In genomic region chr3R:6343396-6344239, dm6 we compare ENCODE assay signal across 4 fruit fly cellular contexts.
TF ChIP-seq lines count a peak whose summit lies in the region.

Gene CG17919 (plus strand): TSS chr3R:6344029.

- no peak for TF ChIP-seq CTCF in whole organism, embryonic (GFP tag; optimal IDR thresholded peaks at IDR 0.05; lab: Kevin White, UChicago)

TF ChIP-seq in whole organism, embryonic, 481 proteins besides CTCF, POLR2A, EP300 and RAD21 (continues in another document):
- peak; percentile 9 for TF ChIP-seq CG30403 (GFP tag; optimal IDR thresholded peaks at IDR 0.05; lab: Kevin White, UChicago)
- TF ChIP-seq Nf-YC (tag; optimal IDR thresholded peaks at IDR 0.05; lab: Kevin White, UChicago) = peak; percentile 15
- peak; percentile 36 for TF ChIP-seq Jarid2 (GFP tag; optimal IDR thresholded peaks at IDR 0.05; lab: Kevin White, UChicago)
- 0 out of 2 replicates have a peak, but pooled peaks have one; percentile 9 for TF ChIP-seq Drgx (GFP tag; IDR thresholded peaks at IDR 0.05; lab: Robert Waterston, UW)
- peak; percentile 26 for TF ChIP-seq CG12769 (tag; optimal IDR thresholded peaks at IDR 0.05; lab: Kevin White, UChicago)
- peak; percentile 1 for TF ChIP-seq phol (tag; optimal IDR thresholded peaks at IDR 0.05; lab: Kevin White, UChicago)
- TF ChIP-seq grn (GFP tag; optimal IDR thresholded peaks at IDR 0.05; lab: Kevin White, UChicago) = peak; percentile 91
- peak; percentile 6 for TF ChIP-seq Sox102F (GFP tag; optimal IDR thresholded peaks at IDR 0.05; lab: Kevin White, UChicago)
- TF ChIP-seq CG11504 (tag; optimal IDR thresholded peaks at IDR 0.05; lab: Kevin White, UChicago) = peak; percentile 38
- peak; percentile 7 for TF ChIP-seq CG13894 (tag; optimal IDR thresholded peaks at IDR 0.05; lab: Kevin White, UChicago)
- 0 out of 2 replicates have a peak, but pooled peaks have one; percentile 28 for TF ChIP-seq CG9932 (GFP tag; IDR thresholded peaks at IDR 0.05; lab: Robert Waterston, UW)
- peak; percentile 18 for TF ChIP-seq CG2712 (tag; optimal IDR thresholded peaks at IDR 0.05; lab: Kevin White, UChicago)
- peak; percentile 20 for TF ChIP-seq CG13424 (tag; optimal IDR thresholded peaks at IDR 0.05; lab: Kevin White, UChicago)
- peak; percentile 23 for TF ChIP-seq CG18262 (tag; optimal IDR thresholded peaks at IDR 0.05; lab: Kevin White, UChicago)
- peak; percentile 10 for TF ChIP-seq grau (tag; optimal IDR thresholded peaks at IDR 0.05; lab: Kevin White, UChicago)
- TF ChIP-seq chif (GFP tag; optimal IDR thresholded peaks at IDR 0.05; lab: Kevin White, UChicago) = no peak
- TF ChIP-seq CkIIα-i1 (GFP tag; IDR thresholded peaks at IDR 0.05; lab: Robert Waterston, UW) = no peak
- TF ChIP-seq Xbp1 (GFP tag; optimal IDR thresholded peaks at IDR 0.05; lab: Kevin White, UChicago) = peak; percentile 11
- TF ChIP-seq Med (GFP tag; lab: Kevin White, UChicago) = peak; percentile 48
- TF ChIP-seq CG31441 (GFP tag; IDR thresholded peaks at IDR 0.05; lab: Robert Waterston, UW) = peak; percentile 31; the same call in 1 of the 2 replicates
- TF ChIP-seq CG12391 (tag; optimal IDR thresholded peaks at IDR 0.05; lab: Kevin White, UChicago) = peak; percentile 9
- TF ChIP-seq CG17186 (GFP tag; optimal IDR thresholded peaks at IDR 0.05; lab: Kevin White, UChicago) = no peak

TF ChIP-seq in whole organism, prepupa, 60 proteins besides CTCF, POLR2A, EP300 and RAD21 (continues in another document):
- TF ChIP-seq fd59A (GFP tag; optimal IDR thresholded peaks at IDR 0.05; lab: Kevin White, UChicago) (no peak), dsx (GFP tag; optimal IDR thresholded peaks at IDR 0.05; lab: Kevin White, UChicago; ENCODE audit: poor library complexity, severe bottlenecking) (peak; percentile 13), Eip78C (GFP tag; lab: Kevin White, UChicago) (peak; percentile 60), CG7368 (GFP tag; optimal IDR thresholded peaks at IDR 0.05; lab: Kevin White, UChicago) (peak; percentile 32), CG11294 (GFP tag; IDR thresholded peaks at IDR 0.05; lab: Robert Waterston, UW) (no peak), lz (GFP tag; optimal IDR thresholded peaks at IDR 0.05; lab: Kevin White, UChicago) (peak; percentile 14), CG9139 (GFP tag; optimal IDR thresholded peaks at IDR 0.05; lab: Kevin White, UChicago) (no peak), CG6854 (GFP tag; optimal IDR thresholded peaks at IDR 0.05; lab: Kevin White, UChicago) (peak; percentile 17), CG3919 (GFP tag; optimal IDR thresholded peaks at IDR 0.05; lab: Kevin White, UChicago) (peak; percentile 57), CG6276 (GFP tag; optimal IDR thresholded peaks at IDR 0.05; lab: Kevin White, UChicago) (no peak), Gug (GFP tag; IDR thresholded peaks at IDR 0.05; lab: Robert Waterston, UW) (no peak), Met (GFP tag; optimal IDR thresholded peaks at IDR 0.05; lab: Kevin White, UChicago) (no peak), CG16779 (tag; optimal IDR thresholded peaks at IDR 0.05; lab: Kevin White, UChicago) (no peak), CG6792 (GFP tag; optimal IDR thresholded peaks at IDR 0.05; lab: Kevin White, UChicago) (peak; percentile 22), Smox (GFP tag; optimal IDR thresholded peaks at IDR 0.05; lab: Kevin White, UChicago) (peak; percentile 27), CG1621 (tag; optimal IDR thresholded peaks at IDR 0.05; lab: Kevin White, UChicago) (peak; percentile 99), CG10631 (GFP tag; optimal IDR thresholded peaks at IDR 0.05; lab: Kevin White, UChicago) (peak; percentile 39), CG3032 (tag; optimal IDR thresholded peaks at IDR 0.05; lab: Kevin White, UChicago) (peak; percentile 37), CG8119 (GFP tag; IDR thresholded peaks at IDR 0.05; lab: Robert Waterston, UW) (peak; percentile 61), OdsH (GFP tag; optimal IDR thresholded peaks at IDR 0.05; lab: Kevin White, UChicago) (peak; percentile 60), CG11762 (GFP tag; optimal IDR thresholded peaks at IDR 0.05; lab: Kevin White, UChicago; ENCODE audit: insufficient read depth) (no peak), CG34406 (GFP tag; optimal IDR thresholded peaks at IDR 0.05; lab: Kevin White, UChicago) (peak; percentile 58), Sox15 (GFP tag; optimal IDR thresholded peaks at IDR 0.05; lab: Kevin White, UChicago) (peak; percentile 15), cyc (GFP tag; optimal IDR thresholded peaks at IDR 0.05; lab: Kevin White, UChicago) (no peak)

TF ChIP-seq in whole organism, pupa, 21 proteins besides CTCF, POLR2A, EP300 and RAD21:
- TF ChIP-seq D1 (tag; optimal IDR thresholded peaks at IDR 0.05; lab: Kevin White, UChicago) = peak; percentile 11
- TF ChIP-seq CG13204 (GFP tag; optimal IDR thresholded peaks at IDR 0.05; lab: Kevin White, UChicago) = no peak
- TF ChIP-seq Ets98B (GFP tag; IDR thresholded peaks at IDR 0.05; lab: Robert Waterston, UW) = peak; percentile 6; the same call in 1 of the 2 replicates
- peak; percentile 8 for TF ChIP-seq CG8159 (tag; optimal IDR thresholded peaks at IDR 0.05; lab: Kevin White, UChicago)
- TF ChIP-seq CG15710 (tag; optimal IDR thresholded peaks at IDR 0.05; lab: Kevin White, UChicago) = no peak
- TF ChIP-seq CG32121 (GFP tag; IDR thresholded peaks at IDR 0.05; lab: Robert Waterston, UW) = 0 out of 2 replicates have a peak, but pooled peaks have one; percentile 12
- no peak for TF ChIP-seq CG4496 (GFP tag; IDR thresholded peaks at IDR 0.05; lab: Robert Waterston, UW)
- no peak for TF ChIP-seq CG12605 (GFP tag; IDR thresholded peaks at IDR 0.05; lab: Robert Waterston, UW)
- no peak for TF ChIP-seq rn (GFP tag; IDR thresholded peaks at IDR 0.05; lab: Robert Waterston, UW)
- no peak for TF ChIP-seq gl (tag; optimal IDR thresholded peaks at IDR 0.05; lab: Kevin White, UChicago)
- peak; percentile 26 for TF ChIP-seq Pif1B (GFP tag; optimal IDR thresholded peaks at IDR 0.05; lab: Kevin White, UChicago)
- TF ChIP-seq CG8301 (tag; optimal IDR thresholded peaks at IDR 0.05; lab: Kevin White, UChicago) = no peak
- no peak for TF ChIP-seq CG14655 (GFP tag; optimal IDR thresholded peaks at IDR 0.05; lab: Kevin White, UChicago)
- TF ChIP-seq Pif1A (GFP tag; optimal IDR thresholded peaks at IDR 0.05; lab: Kevin White, UChicago) = peak; percentile 12
- TF ChIP-seq CG17806 (tag; optimal IDR thresholded peaks at IDR 0.05; lab: Kevin White, UChicago) = no peak
- TF ChIP-seq CG34367 (tag; optimal IDR thresholded peaks at IDR 0.05; lab: Kevin White, UChicago) = no peak
- peak; percentile 34; the same call in 1 of the 3 replicates for TF ChIP-seq fd96Ca (GFP tag; IDR thresholded peaks at IDR 0.05; lab: Robert Waterston, UW)
- no peak for TF ChIP-seq EcR (GFP tag; optimal IDR thresholded peaks at IDR 0.05; lab: Kevin White, UChicago)
- no peak for TF ChIP-seq CG9948 (tag; optimal IDR thresholded peaks at IDR 0.05; lab: Kevin White, UChicago)
- no peak for TF ChIP-seq CG10348 (GFP tag; IDR thresholded peaks at IDR 0.05; lab: Robert Waterston, UW)
- no peak for TF ChIP-seq Snoo (tag; optimal IDR thresholded peaks at IDR 0.05; lab: Kevin White, UChicago)
TF ChIP-seq in whole organism, pupa: peak in this region for 7.

TF ChIP-seq in whole organism, wandering third instar larva, 38 proteins besides CTCF, POLR2A, EP300 and RAD21:
- TF ChIP-seq Hr83 (GFP tag; optimal IDR thresholded peaks at IDR 0.05; lab: Kevin White, UChicago; ENCODE audit: poor library complexity, severe bottlenecking) (peak; percentile 72), fru (GFP tag; optimal IDR thresholded peaks at IDR 0.05; lab: Kevin White, UChicago) (peak; percentile 28), Dif (GFP tag; optimal IDR thresholded peaks at IDR 0.05; lab: Kevin White, UChicago; ENCODE audit: partially characterized antibody) (peak; percentile 16), h (GFP tag; optimal IDR thresholded peaks at IDR 0.05; lab: Kevin White, UChicago) (peak; percentile 21), Rel (GFP tag; optimal IDR thresholded peaks at IDR 0.05; lab: Kevin White, UChicago) (no peak), Rel (tag; optimal IDR thresholded peaks at IDR 0.05; lab: Kevin White, UChicago) (peak; percentile 62), Hr78 (GFP tag; optimal IDR thresholded peaks at IDR 0.05; lab: Kevin White, UChicago) (no peak), Abd-B (GFP tag; optimal IDR thresholded peaks at IDR 0.05; lab: Kevin White, UChicago) (no peak), br (GFP tag; optimal IDR thresholded peaks at IDR 0.05; lab: Kevin White, UChicago) (no peak)

Comparison
In these comparisons a context has a peak if more than half of its experiments do, and no peak if none do; other contexts are left out.
1. Of the 7 proteins assayed by ChIP-seq in both whole organism, embryonic and whole organism, prepupa: peak only in whole organism, embryonic: Sox102F; only in whole organism, prepupa: CG6854 and Hr39; in both: none; in neither: 4.